Worm (Caenorhabditis elegans) whole organism, mixed stage, embryonic: ENCODE data around the gene R08D7.7.

Experiments
- ceh-83 ChIP-seq: fragments of 200-800 bp; sonication (Bioruptor generic); optimal IDR thresholded peaks from 2 replicates; lab custom pipeline; 2018; ENCODE audit warnings: mild to moderate bottlenecking, missing genetic modification characterization, missing compliant biosample characterization
- elt-1 ChIP-seq: sonication (generic microtip); optimal IDR thresholded peaks from 2 replicates; lab custom pipeline; 2017; ENCODE audit warnings: missing genetic modification characterization, mild to moderate bottlenecking, missing compliant biosample characterization, antibody characterized with exemption, moderate library complexity, borderline replicate concordance; ENCODE audit not compliant: insufficient read depth
- lin-13 ChIP-seq: fragments of 150-350 bp; optimal IDR thresholded peaks from 2 replicates; lab custom pipeline; 2014; ENCODE audit warnings: missing biosample characterization, missing genetic modification characterization
- nhr-237 ChIP-seq: fragments of 150-350 bp; optimal IDR thresholded peaks from 2 replicates; lab custom pipeline; 2014; ENCODE audit warnings: missing biosample characterization, missing genetic modification characterization
- nhr-76 ChIP-seq: sonication (generic microtip); optimal IDR thresholded peaks from 2 replicates; lab custom pipeline; 2017; ENCODE audit warnings: missing biosample characterization, missing genetic modification characterization
- pha-4 ChIP-seq: fragments of 150-350 bp; optimal IDR thresholded peaks from 2 replicates; lab custom pipeline; 2018; ENCODE audit warnings: missing biosample characterization, missing genetic modification reagents, missing genetic modification characterization
- snpc-4 ChIP-seq: fragments of 150-350 bp; optimal IDR thresholded peaks from 2 replicates; lab custom pipeline; 2014; ENCODE audit warnings: missing biosample characterization, missing genetic modification characterization
- ztf-11 ChIP-seq: fragments of 150-350 bp; optimal IDR thresholded peaks from 2 replicates; lab custom pipeline; 2014; ENCODE audit warnings: missing biosample characterization, missing genetic modification characterization

ce11 chrIII:8946285-8946684, 43.6 kb upstream of the R08D7.7 start:
- TF ChIP-seq ceh-83 (GFP tag; lab: Kevin White, UChicago) = no peak
- TF ChIP-seq nhr-237 = no peak
- no peak for TF ChIP-seq snpc-4 (tag; lab: Kevin White, UChicago)
- no peak for TF ChIP-seq lin-13
- TF ChIP-seq ztf-11 (tag; lab: Kevin White, UChicago) = no peak
- TF ChIP-seq nhr-76 (tag; lab: Kevin White, UChicago) = no peak
- no peak for TF ChIP-seq elt-1 (tag; lab: Kevin White, UChicago)
- TF ChIP-seq pha-4 (tag; lab: Kevin White, UChicago) = no peak
